Worm (Caenorhabditis elegans): Measurements from ENCODE around the gene cyp-34A10.

cyp-34A10 gene

DNA sequence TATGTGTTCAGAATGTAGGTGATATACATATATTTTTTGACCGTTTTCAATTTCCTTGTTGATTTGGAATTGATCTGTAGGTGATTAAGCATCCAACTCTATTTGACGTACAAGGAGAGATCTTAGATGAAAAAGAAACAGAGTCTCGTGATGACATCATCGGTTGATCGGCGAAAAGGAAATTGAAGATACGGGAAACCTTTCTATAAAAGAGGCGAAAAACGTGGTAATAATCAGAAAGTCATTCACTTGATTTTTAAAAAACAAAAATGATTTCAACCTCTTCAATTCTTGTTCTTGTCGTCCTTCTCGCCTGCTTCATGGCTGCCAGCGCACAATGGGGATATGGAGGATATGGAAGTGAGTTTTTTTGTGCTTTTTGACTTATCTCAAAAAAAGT, 11.4 kb upstream of the cyp-34A10 start, which contains the start of gene nlp-29:
TSS of gene nlp-29 (plus strand) at position 248 of the 400 bp plus-strand sequence.
- peak; percentile 38 for TF ChIP-seq mxl-3 (GFP tag; optimal IDR thresholded peaks at IDR 0.05)
- TF ChIP-seq lsy-2 (tag; optimal IDR thresholded peaks at IDR 0.05), result peak in 1 of 2 experiments; percentile 2
- TF ChIP-seq madf-9 (GFP tag; conservative IDR thresholded peaks at IDR 0.05), result no peak
- no peak for TF ChIP-seq tag-97 (GFP tag; IDR thresholded peaks at IDR 0.05)
- peak; percentile 56 for TF ChIP-seq hlh-30 (tag; optimal IDR thresholded peaks at IDR 0.05; ENCODE audit: insufficient read depth)
- TF ChIP-seq nhr-25 (tag; optimal IDR thresholded peaks at IDR 0.05; ENCODE audit: borderline replicate concordance, insufficient read depth), result peak; percentile 47
- TF ChIP-seq nhr-42 (GFP tag; IDR thresholded peaks at IDR 0.05), result no peak
- no peak for TF ChIP-seq ZK337.2 (GFP tag; IDR thresholded peaks at IDR 0.05)
- peak; percentile 16; the same call in 1 of the 2 replicates for TF ChIP-seq dmd-6 (GFP tag; IDR thresholded peaks at IDR 0.05)

ce11 chrV:3981680-3982079, 8.9 kb upstream of the cyp-34A10 start, which contains the start of gene nlp-30:
Gene nlp-30 (plus strand): TSS chrV:3981980.
- TF ChIP-seq rbr-2 (tag; optimal IDR thresholded peaks at IDR 0.05) (no peak), lin-38 (GFP tag; IDR thresholded peaks at IDR 0.05) (no peak), egl-43 (GFP tag; IDR thresholded peaks at IDR 0.05) (no peak), mes-2 (tag; optimal IDR thresholded peaks at IDR 0.05; ENCODE audit: poor library complexity, severe bottlenecking) (no peak), hif-1 (tag; optimal IDR thresholded peaks at IDR 0.05) (no peak), unc-62 (GFP tag; optimal IDR thresholded peaks at IDR 0.05 in 1 of 2) (peak in 1 of 2 experiments; percentile 62), unc-62 (tag; optimal IDR thresholded peaks at IDR 0.05) (no peak), nhr-25 (tag; optimal IDR thresholded peaks at IDR 0.05; ENCODE audit: borderline replicate concordance, insufficient read depth) (no peak), F10B5.3 (tag; optimal IDR thresholded peaks at IDR 0.05) (no peak)

DNA sequence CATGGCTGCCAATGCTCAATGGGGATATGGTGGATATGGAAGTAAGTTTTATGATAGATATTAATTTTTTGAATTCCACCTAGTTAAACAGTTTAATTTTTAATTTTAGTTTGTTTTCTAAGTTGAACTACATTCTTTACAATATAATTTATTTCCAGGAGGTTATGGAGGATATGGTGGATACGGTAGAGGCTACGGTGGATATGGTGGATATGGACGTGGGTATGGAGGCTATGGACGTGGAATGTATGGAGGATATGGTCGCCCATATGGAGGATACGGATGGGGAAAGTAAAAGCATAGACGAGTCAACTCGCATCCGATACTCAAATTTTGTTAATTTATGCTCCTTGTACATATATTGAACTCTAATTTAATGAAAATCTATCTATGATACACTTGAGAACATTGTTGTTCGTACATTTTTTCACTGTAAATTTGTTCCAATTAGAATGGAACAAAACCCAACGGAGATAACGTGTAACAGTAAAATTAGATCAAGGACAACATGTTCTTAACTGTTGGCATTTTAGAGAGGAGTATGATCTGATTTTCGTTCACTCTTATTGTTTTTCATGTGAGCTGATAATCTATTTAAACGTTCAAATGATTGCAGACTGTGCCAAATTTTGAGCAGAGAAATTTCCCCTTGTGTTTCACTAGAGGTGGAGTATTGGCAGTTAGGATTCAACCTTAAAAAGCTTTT, 7.6 kb upstream of the cyp-34A10 start:
- TF ChIP-seq pha-4 (GFP tag; IDR thresholded peaks at IDR 0.05) (no peak), pha-4 (tag; optimal IDR thresholded peaks at IDR 0.05) (no peak), nhr-6 (tag; optimal IDR thresholded peaks at IDR 0.05) (no peak), daf-16 (GFP tag; optimal IDR thresholded peaks at IDR 0.05) (no peak), daf-16 (tag; optimal IDR thresholded peaks at IDR 0.05) (no peak), lsy-2 (tag; optimal IDR thresholded peaks at IDR 0.05) (no peak), unc-62 (GFP tag; optimal IDR thresholded peaks at IDR 0.05 in 1 of 2) (peak in 1 of 2 experiments; percentile 84), unc-62 (tag; optimal IDR thresholded peaks at IDR 0.05) (no peak), aha-1 (tag) (peak; percentile 98), zag-1 (tag; optimal IDR thresholded peaks at IDR 0.05) (no peak), T26A8.4 (GFP tag; IDR thresholded peaks at IDR 0.05) (no peak), ceh-28 (tag; optimal IDR thresholded peaks at IDR 0.05) (no peak), hmg-1.1 (GFP tag; IDR thresholded peaks at IDR 0.05) (no peak), lin-15B (tag; optimal IDR thresholded peaks at IDR 0.05) (no peak), unc-130 (GFP tag; optimal IDR thresholded peaks at IDR 0.05) (no peak)

DNA sequence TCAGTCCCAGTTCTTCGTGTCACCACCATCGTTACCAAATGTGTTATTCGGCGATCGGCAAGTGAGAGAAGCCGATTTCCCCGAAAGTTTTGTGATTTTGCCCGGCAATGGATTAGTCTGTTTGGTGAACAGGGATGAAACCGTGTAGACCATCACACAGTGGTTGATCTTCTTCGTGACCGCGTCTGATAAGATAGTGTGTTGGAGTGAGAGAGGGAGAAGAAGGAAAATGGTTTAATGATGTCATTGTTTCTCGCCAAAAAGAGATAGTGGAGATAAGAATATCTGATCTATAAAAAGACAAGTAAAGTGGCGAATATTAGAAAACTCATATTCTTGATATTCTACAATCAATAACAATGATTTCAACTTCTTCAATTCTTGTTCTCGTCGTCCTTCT, 7.0 kb upstream of the cyp-34A10 start, which contains the start of gene nlp-31:
TSS of gene nlp-31 (plus strand) at position 237 of the 400 bp plus-strand sequence.
- TF ChIP-seq snpc-4 (tag; optimal IDR thresholded peaks at IDR 0.05) (no peak), fkh-10 (GFP tag; optimal IDR thresholded peaks at IDR 0.05) (no peak), hlh-11 (tag; optimal IDR thresholded peaks at IDR 0.05) (peak; percentile 79), mdl-1 (tag; optimal IDR thresholded peaks at IDR 0.05) (peak in 1 of 2 experiments; percentile 75), nhr-28 (tag; optimal IDR thresholded peaks at IDR 0.05) (peak; percentile 74), lim-7 (GFP tag; IDR thresholded peaks at IDR 0.05) (no peak), nhr-10 (tag; optimal IDR thresholded peaks at IDR 0.05) (peak; percentile 71), tra-1 (GFP tag; IDR thresholded peaks at IDR 0.05) (no peak), daf-8 (GFP tag; IDR thresholded peaks at IDR 0.05) (no peak), nhr-111 (GFP tag; optimal IDR thresholded peaks at IDR 0.05) (no peak), nhr-11 (tag; optimal IDR thresholded peaks at IDR 0.05) (peak; percentile 15), ztf-11 (tag; optimal IDR thresholded peaks at IDR 0.05) (no peak), jun-1 (tag; optimal IDR thresholded peaks at IDR 0.05) (no peak), nhr-102 (tag; optimal IDR thresholded peaks at IDR 0.05) (peak; percentile 29), ceh-20 (GFP tag; IDR thresholded peaks at IDR 0.05) (0 out of 2 replicates have a peak, but pooled peaks have one; percentile 14), ZK337.2 (GFP tag; IDR thresholded peaks at IDR 0.05) (no peak), spr-3 (GFP tag; optimal IDR thresholded peaks at IDR 0.05) (no peak), php-3 (GFP tag; IDR thresholded peaks at IDR 0.05) (no peak), lin-15B (tag; optimal IDR thresholded peaks at IDR 0.05) (no peak), mxl-3 (GFP tag; optimal IDR thresholded peaks at IDR 0.05) (peak; percentile 68)
